Fruit fly (Drosophila melanogaster) whole organism, embryonic: ENCODE results near the gene CG17349.

Experiments
- Bgb ChIP-seq: fragments of 200-800 bp; sonication (Bioruptor generic); IDR thresholded peaks from 2 replicates; pipeline ENCODE4 v1.3.6; 2022; ENCODE audit warnings: missing biosample characterization, missing genetic modification characterization; ENCODE audit not compliant: partially characterized antibody
- Blimp-1 ChIP-seq: fragments of 200-800 bp; sonication (Bioruptor generic); optimal IDR thresholded peaks from 3 replicates; lab custom pipeline; 2018; ENCODE audit warnings: missing biosample characterization, missing genetic modification characterization, mild to moderate bottlenecking, moderate library complexity, missing genetic modification reagents
- CG10431 ChIP-seq: fragments of 200-800 bp; sonication (Bioruptor generic); optimal IDR thresholded peaks from 3 replicates; lab custom pipeline; 2018; ENCODE audit warnings: missing biosample characterization, mild to moderate bottlenecking, missing genetic modification characterization
- CG10462 ChIP-seq: fragments of 200-800 bp; sonication (Bioruptor generic); optimal IDR thresholded peaks from 2 replicates; lab custom pipeline; 2016; ENCODE audit warnings: missing biosample characterization, missing genetic modification characterization
- CG10959 ChIP-seq: fragments of 200-800 bp; sonication (Bioruptor generic); IDR thresholded peaks from 2 replicates; pipeline ENCODE4 v1.3.6; 2022; ENCODE audit warnings: missing biosample characterization, missing genetic modification characterization
- CG11504 ChIP-seq: fragments of 200-800 bp; sonication (Bioruptor generic); optimal IDR thresholded peaks from 3 replicates; lab custom pipeline; 2019; ENCODE audit warnings: missing biosample characterization, mild to moderate bottlenecking, missing genetic modification characterization, moderate library complexity
- CG12391 ChIP-seq: fragments of 200-800 bp; sonication (Bioruptor generic); optimal IDR thresholded peaks from 3 replicates; lab custom pipeline; 2018; ENCODE audit warnings: missing biosample characterization, mild to moderate bottlenecking, missing genetic modification characterization, moderate library complexity
- CG13894 ChIP-seq: fragments of 200-800 bp; sonication (Bioruptor generic); optimal IDR thresholded peaks from 3 replicates; lab custom pipeline; 2018; ENCODE audit warnings: missing biosample characterization, mild to moderate bottlenecking, missing genetic modification characterization, moderate library complexity
- CG15514 ChIP-seq: fragments of 200-800 bp; sonication (Bioruptor generic); optimal IDR thresholded peaks from 3 replicates; lab custom pipeline; 2017; ENCODE audit warnings: missing biosample characterization, missing genetic modification characterization, mild to moderate bottlenecking, moderate library complexity, missing genetic modification reagents
- CG1603 ChIP-seq: fragments of 200-800 bp; sonication (Bioruptor generic); optimal IDR thresholded peaks from 2 replicates; lab custom pipeline; 2019; ENCODE audit warnings: missing biosample characterization, mild to moderate bottlenecking, missing genetic modification characterization, moderate library complexity
- CG17361 ChIP-seq: fragments of 200-800 bp; sonication (Bioruptor generic); IDR thresholded peaks from 3 replicates; pipeline ENCODE4 v1.3.6; 2022; ENCODE audit warnings: missing biosample characterization, missing genetic modification characterization
- CG17568 ChIP-seq: fragments of 200-800 bp; sonication (Bioruptor generic); optimal IDR thresholded peaks from 2 replicates; lab custom pipeline; 2018; ENCODE audit warnings: missing biosample characterization, mild to moderate bottlenecking, missing genetic modification characterization, moderate library complexity
- CG2712 ChIP-seq: fragments of 200-800 bp; optimal IDR thresholded peaks from 3 replicates; lab custom pipeline; 2019; ENCODE audit warnings: missing biosample characterization, mild to moderate bottlenecking, missing genetic modification characterization, moderate library complexity
- CG31441 ChIP-seq: fragments of 200-800 bp; sonication (Bioruptor generic); IDR thresholded peaks from 2 replicates; pipeline ENCODE4 v1.3.6; 2022; ENCODE audit warnings: missing biosample characterization, missing genetic modification characterization
- CG32532 ChIP-seq: fragments of 200-800 bp; sonication (Bioruptor generic); IDR thresholded peaks from 2 replicates; pipeline ENCODE4 v1.3.6; 2022; ENCODE audit warnings: missing biosample characterization, missing genetic modification characterization
- CG43689 ChIP-seq: fragments of 200-800 bp; sonication (Bioruptor generic); IDR thresholded peaks from 2 replicates; pipeline ENCODE4 v1.3.6; 2022; ENCODE audit warnings: missing biosample characterization, missing genetic modification characterization
- CG6175 ChIP-seq: fragments of 200-800 bp; sonication (Bioruptor generic); IDR thresholded peaks from 3 replicates; pipeline ENCODE4 v1.3.6; 2022; ENCODE audit warnings: missing biosample characterization, missing genetic modification characterization
- CG6689 ChIP-seq: fragments of 200-800 bp; sonication (Bioruptor generic); IDR thresholded peaks from 2 replicates; pipeline ENCODE4 v1.3.6; 2022; ENCODE audit warnings: missing biosample characterization, missing genetic modification characterization
- CG6791 ChIP-seq: fragments of 200-800 bp; sonication (Bioruptor generic); IDR thresholded peaks from 3 replicates; pipeline ENCODE4 v1.3.6; 2022; ENCODE audit warnings: missing biosample characterization, missing genetic modification characterization; ENCODE audit not compliant: partially characterized antibody
- CG7372 ChIP-seq: fragments of 200-800 bp; sonication (Bioruptor generic); IDR thresholded peaks from 2 replicates; pipeline ENCODE4 v1.3.6; 2022; ENCODE audit warnings: missing biosample characterization, missing genetic modification characterization
- CG8089 ChIP-seq: fragments of 200-800 bp; sonication (Bioruptor generic); optimal IDR thresholded peaks from 3 replicates; lab custom pipeline; 2016; ENCODE audit warnings: missing biosample characterization, missing genetic modification characterization
- CG8388 ChIP-seq: fragments of 200-800 bp; sonication (Bioruptor generic); optimal IDR thresholded peaks from 2 replicates; lab custom pipeline; 2019; ENCODE audit warnings: missing biosample characterization, mild to moderate bottlenecking, missing genetic modification characterization, moderate library complexity
- CG9727 ChIP-seq: fragments of 200-800 bp; sonication (Bioruptor generic); optimal IDR thresholded peaks from 3 replicates; lab custom pipeline; 2017; ENCODE audit warnings: missing biosample characterization, mild to moderate bottlenecking, missing genetic modification characterization
- Fer2 ChIP-seq: fragments of 200-800 bp; sonication (Bioruptor generic); optimal IDR thresholded peaks from 2 replicates; lab custom pipeline; 2018; ENCODE audit warnings: missing biosample characterization, mild to moderate bottlenecking, missing genetic modification characterization, moderate library complexity
- Gug ChIP-seq: fragments of 200-800 bp; sonication (Bioruptor generic); IDR thresholded peaks from 4 replicates; pipeline ENCODE4 v1.3.6; 2022; ENCODE audit warnings: missing biosample characterization, missing genetic modification characterization
- HLH3B ChIP-seq: fragments of 200-800 bp; sonication (Bioruptor generic); IDR thresholded peaks from 2 replicates; pipeline ENCODE4 v1.3.6; 2022; ENCODE audit warnings: missing biosample characterization, missing genetic modification characterization
- Jarid2 ChIP-seq: fragments of 200-800 bp; sonication (Bioruptor generic); optimal IDR thresholded peaks from 3 replicates; lab custom pipeline; 2017; ENCODE audit warnings: mild to moderate bottlenecking, missing biosample characterization, missing genetic modification reagents, missing genetic modification characterization
- Lhr ChIP-seq: fragments of 200-800 bp; sonication (Bioruptor generic); optimal IDR thresholded peaks from 3 replicates; lab custom pipeline; 2017; ENCODE audit warnings: mild to moderate bottlenecking, missing biosample characterization, missing genetic modification reagents, missing genetic modification characterization
- Nf-YB ChIP-seq: fragments of 200-800 bp; sonication (Bioruptor generic); optimal IDR thresholded peaks from 3 replicates; lab custom pipeline; 2019; ENCODE audit warnings: missing biosample characterization, mild to moderate bottlenecking, missing genetic modification characterization, moderate library complexity
- Sry-δ ChIP-seq: fragments of 200-800 bp; sonication (Bioruptor generic); optimal IDR thresholded peaks from 2 replicates; lab custom pipeline; 2016; ENCODE audit warnings: missing biosample characterization, missing genetic modification characterization
- abd-A ChIP-seq: fragments of 200-800 bp; sonication (Bioruptor generic); optimal IDR thresholded peaks from 3 replicates; lab custom pipeline; 2019; ENCODE audit warnings: missing biosample characterization, mild to moderate bottlenecking, missing genetic modification characterization, moderate library complexity
- chinmo ChIP-seq: fragments of 200-800 bp; sonication (Bioruptor generic); IDR thresholded peaks from 4 replicates; pipeline ENCODE4 v1.3.6; 2022; ENCODE audit warnings: missing biosample characterization, missing genetic modification characterization; ENCODE audit not compliant: partially characterized antibody
- crc ChIP-seq: fragments of 200-800 bp; sonication (Bioruptor generic); optimal IDR thresholded peaks from 2 replicates; lab custom pipeline; 2016; ENCODE audit warnings: missing biosample characterization, missing genetic modification characterization
- fd3F ChIP-seq: fragments of 200-800 bp; sonication (Bioruptor generic); optimal IDR thresholded peaks from 2 replicates; lab custom pipeline; 2018; ENCODE audit warnings: missing biosample characterization, mild to moderate bottlenecking, missing genetic modification characterization, moderate library complexity
- gce ChIP-seq: fragments of 200-800 bp; sonication (Bioruptor generic); IDR thresholded peaks from 3 replicates; pipeline ENCODE4 v1.3.6; 2022; ENCODE audit warnings: missing biosample characterization, missing genetic modification characterization
- gsb-n ChIP-seq: fragments of 200-800 bp; sonication (Bioruptor generic); optimal IDR thresholded peaks from 3 replicates; lab custom pipeline; 2018; ENCODE audit warnings: missing biosample characterization, mild to moderate bottlenecking, missing genetic modification characterization
- hbn ChIP-seq: fragments of 200-800 bp; sonication (Bioruptor generic); IDR thresholded peaks from 2 replicates; pipeline ENCODE4 v1.3.6; 2022; ENCODE audit warnings: missing biosample characterization, missing genetic modification characterization; ENCODE audit not compliant: partially characterized antibody
- maf-S ChIP-seq: fragments of 200-800 bp; sonication (Bioruptor generic); optimal IDR thresholded peaks from 2 replicates; lab custom pipeline; 2016; ENCODE audit warnings: missing biosample characterization, missing genetic modification characterization
- nerfin-1 ChIP-seq: fragments of 200-800 bp; sonication (Bioruptor generic); optimal IDR thresholded peaks from 3 replicates; lab custom pipeline; 2019; ENCODE audit warnings: missing biosample characterization, mild to moderate bottlenecking, missing genetic modification characterization, moderate library complexity
- oc ChIP-seq: fragments of 200-800 bp; sonication (Bioruptor generic); optimal IDR thresholded peaks from 2 replicates; lab custom pipeline; 2018; ENCODE audit warnings: missing biosample characterization, mild to moderate bottlenecking, missing genetic modification characterization, moderate library complexity
- prd ChIP-seq, 3 experiments: fragments of >200 bp in 2 of 3; fragments of 200-800 bp in 1 of 3; sonication (Bioruptor generic) in 1 of 3; optimal IDR thresholded peaks in 2 of 3; IDR thresholded peaks in 1 of 3; 2 replicates in 2 of 3; 3 replicates in 1 of 3; pipeline versions ENCODE4 v1.3.6 to Lab custom; 2017 to 2022; ENCODE audit warnings: missing biosample characterization in 1 of 3, missing genetic modification characterization in 1 of 3
- pzg ChIP-seq: fragments of 200-800 bp; sonication (Bioruptor generic); optimal IDR thresholded peaks from 3 replicates; lab custom pipeline; 2018; ENCODE audit warnings: missing biosample characterization, mild to moderate bottlenecking, missing genetic modification characterization, moderate library complexity
- ro ChIP-seq: fragments of 200-800 bp; sonication (Bioruptor generic); IDR thresholded peaks from 2 replicates; pipeline ENCODE4 v1.3.6; 2022; ENCODE audit warnings: missing biosample characterization, missing genetic modification characterization
- salm ChIP-seq: fragments of 200-800 bp; sonication (Bioruptor generic); optimal IDR thresholded peaks from 2 replicates; lab custom pipeline; 2018; ENCODE audit warnings: missing biosample characterization, mild to moderate bottlenecking, missing genetic modification characterization
- sens ChIP-seq: fragments of 200-800 bp; sonication (Bioruptor generic); peaks from one replicate; lab custom pipeline; 2016; ENCODE audit warnings: missing biosample characterization, missing genetic modification characterization
- so ChIP-seq: fragments of 200-800 bp; sonication (Bioruptor generic); IDR thresholded peaks from 3 replicates; pipeline ENCODE4 v1.3.6; 2022; ENCODE audit warnings: missing biosample characterization, missing genetic modification characterization
- sob ChIP-seq: fragments of 200-800 bp; sonication (Bioruptor generic); IDR thresholded peaks from 2 replicates; pipeline ENCODE4 v1.3.6; 2022; ENCODE audit warnings: missing biosample characterization, missing genetic modification characterization
- stwl ChIP-seq: fragments of 200-800 bp; sonication (Bioruptor generic); optimal IDR thresholded peaks from 3 replicates; lab custom pipeline; 2018; ENCODE audit warnings: missing biosample characterization, mild to moderate bottlenecking, missing genetic modification characterization, moderate library complexity
- unc-4 ChIP-seq: fragments of 200-800 bp; sonication (Bioruptor generic); IDR thresholded peaks from 2 replicates; pipeline ENCODE4 v1.3.6; 2022; ENCODE audit warnings: missing biosample characterization, missing genetic modification characterization; ENCODE audit not compliant: partially characterized antibody
- zfh1 ChIP-seq: fragments of 200-800 bp; sonication (Bioruptor generic); IDR thresholded peaks from 3 replicates; pipeline ENCODE4 v1.3.6; 2022; ENCODE audit warnings: missing biosample characterization, missing genetic modification characterization

CG17349 gene

dm6 chr2L:19370046-19370445, at the start of gene CG17349:
TSS of gene CG17349 (plus strand) at chr2L:19370445.
- TF ChIP-seq unc-4 (GFP tag; lab: Robert Waterston, UW) = no peak
- TF ChIP-seq CG43689 = no peak
- TF ChIP-seq CG12391 = no peak
- no peak for TF ChIP-seq chinmo
- no peak for TF ChIP-seq crc (GFP tag; lab: Kevin White, UChicago)
- no peak for TF ChIP-seq Gug (GFP tag; lab: Robert Waterston, UW)
- peak; percentile 3 for TF ChIP-seq CG17568 (GFP tag; lab: Kevin White, UChicago)
- TF ChIP-seq CG10431 = no peak
- TF ChIP-seq Bgb = no peak
- TF ChIP-seq CG2712 (tag; lab: Kevin White, UChicago) = peak; percentile 14
- TF ChIP-seq gce (GFP tag; lab: Robert Waterston, UW) = no peak
- TF ChIP-seq CG13894 = no peak
- no peak for TF ChIP-seq CG6791 (GFP tag; lab: Robert Waterston, UW)
- peak; percentile 60 for TF ChIP-seq CG1603 (tag; lab: Kevin White, UChicago)
- no peak for TF ChIP-seq CG15514 (GFP tag; lab: Kevin White, UChicago)
- TF ChIP-seq salm (tag; lab: Kevin White, UChicago) = peak; percentile 27
- TF ChIP-seq pzg (GFP tag; lab: Kevin White, UChicago) = no peak
- peak; percentile 2 for TF ChIP-seq CG8388
- peak; percentile 66 for TF ChIP-seq Blimp-1 (GFP tag; lab: Kevin White, UChicago)
- no peak for TF ChIP-seq sob
- peak; percentile 37 for TF ChIP-seq nerfin-1 (tag; lab: Kevin White, UChicago)
- peak; percentile 52 for TF ChIP-seq sens
- no peak for TF ChIP-seq stwl
- no peak for TF ChIP-seq ro
- TF ChIP-seq CG17361 (GFP tag; lab: Robert Waterston, UW) = peak; percentile 32; the same call in 1 of the 3 replicates
- TF ChIP-seq HLH3B (GFP tag; lab: Robert Waterston, UW) = no peak
- TF ChIP-seq CG31441 (GFP tag; lab: Robert Waterston, UW) = peak; percentile 22; the same call in 1 of the 2 replicates
- TF ChIP-seq gsb-n (tag; lab: Kevin White, UChicago) = peak; percentile 51
- TF ChIP-seq oc (tag; lab: Kevin White, UChicago) = peak; percentile 28
- TF ChIP-seq Sry-δ (GFP tag; lab: Kevin White, UChicago) = no peak
- no peak for TF ChIP-seq CG8089 (GFP tag; lab: Kevin White, UChicago)
- no peak for TF ChIP-seq so (GFP tag; lab: Robert Waterston, UW)
- peak; percentile 53 for TF ChIP-seq abd-A
- no peak for TF ChIP-seq CG6689 (GFP tag; lab: Robert Waterston, UW)
- TF ChIP-seq CG32532 (GFP tag; lab: Robert Waterston, UW) = no peak
- peak; percentile 17; the same call in 1 of the 2 replicates for TF ChIP-seq CG10959 (GFP tag; lab: Robert Waterston, UW)
- no peak for TF ChIP-seq CG10462 (GFP tag; lab: Kevin White, UChicago)
- TF ChIP-seq CG6175 (GFP tag; lab: Robert Waterston, UW) = no peak
- TF ChIP-seq prd (optimal IDR thresholded peaks at IDR 0.05; lab: Kevin White, UChicago) = no peak
- no peak for TF ChIP-seq prd (GFP tag; IDR thresholded peaks at IDR 0.05; lab: Robert Waterston, UW)
- no peak for TF ChIP-seq CG7372
- peak; percentile 3 for TF ChIP-seq CG9727 (GFP tag; lab: Kevin White, UChicago)
- TF ChIP-seq Nf-YB (GFP tag; lab: Kevin White, UChicago) = no peak
- peak; percentile 32 for TF ChIP-seq Lhr (GFP tag; lab: Kevin White, UChicago)
- no peak for TF ChIP-seq maf-S (GFP tag; lab: Kevin White, UChicago)
- TF ChIP-seq CG11504 (tag; lab: Kevin White, UChicago) = peak; percentile 14
- no peak for TF ChIP-seq zfh1 (GFP tag; lab: Robert Waterston, UW)
- no peak for TF ChIP-seq Jarid2
- no peak for TF ChIP-seq fd3F (GFP tag; lab: Kevin White, UChicago)
- no peak for TF ChIP-seq Fer2
- no peak for TF ChIP-seq hbn (GFP tag; lab: Robert Waterston, UW)
